Fruit fly (Drosophila melanogaster) whole organism, embryonic: Measurements from ENCODE around the gene MFS9.

Experiments
- Adf1 ChIP-seq: fragments of 200-800 bp; sonication (Bioruptor generic); IDR thresholded peaks from 2 replicates; pipeline ENCODE4 v1.3.6; 2022; ENCODE audit warnings: missing biosample characterization, missing genetic modification characterization
- Asciz ChIP-seq: fragments of 200-800 bp; sonication (Bioruptor generic); optimal IDR thresholded peaks from 2 replicates; lab custom pipeline; 2017; ENCODE audit warnings: missing biosample characterization, mild to moderate bottlenecking, missing genetic modification characterization, missing genetic modification reagents
- Bgb ChIP-seq: fragments of 200-800 bp; sonication (Bioruptor generic); IDR thresholded peaks from 2 replicates; pipeline ENCODE4 v1.3.6; 2022; ENCODE audit warnings: missing biosample characterization, missing genetic modification characterization; ENCODE audit not compliant: partially characterized antibody
- CG10267 ChIP-seq: fragments of 200-800 bp; sonication (Bioruptor generic); optimal IDR thresholded peaks from 2 replicates; lab custom pipeline; 2018; ENCODE audit warnings: missing biosample characterization, mild to moderate bottlenecking, missing genetic modification characterization, moderate library complexity
- CG12942 ChIP-seq: fragments of 200-800 bp; sonication (Bioruptor generic); optimal IDR thresholded peaks from 3 replicates; lab custom pipeline; 2016; ENCODE audit warnings: missing biosample characterization, missing genetic modification characterization
- CG14860 ChIP-seq: fragments of 200-800 bp; sonication (Bioruptor generic); IDR thresholded peaks from 3 replicates; pipeline ENCODE4 v1.3.6; 2022; ENCODE audit warnings: missing biosample characterization, missing genetic modification characterization; ENCODE audit not compliant: partially characterized antibody
- CG14965 ChIP-seq: fragments of 200-800 bp; sonication (Bioruptor generic); optimal IDR thresholded peaks from 2 replicates; lab custom pipeline; 2016; ENCODE audit warnings: missing biosample characterization, missing genetic modification characterization, borderline replicate concordance
- CG16863 ChIP-seq: fragments of 200-800 bp; sonication (Bioruptor generic); optimal IDR thresholded peaks from 3 replicates; lab custom pipeline; 2016; ENCODE audit warnings: missing biosample characterization, missing genetic modification characterization
- CG2199 ChIP-seq: fragments of 200-800 bp; sonication (Bioruptor generic); IDR thresholded peaks from 3 replicates; pipeline ENCODE4 v1.3.6; 2022; ENCODE audit warnings: missing biosample characterization, missing genetic modification characterization
- CG2678 ChIP-seq: fragments of 200-800 bp; sonication (Bioruptor generic); optimal IDR thresholded peaks from 3 replicates; lab custom pipeline; 2019; ENCODE audit warnings: missing biosample characterization, mild to moderate bottlenecking, missing genetic modification characterization, moderate library complexity
- CG30020 ChIP-seq: fragments of 200-800 bp; optimal IDR thresholded peaks from 2 replicates; lab custom pipeline; 2019; ENCODE audit warnings: missing biosample characterization, mild to moderate bottlenecking, missing genetic modification characterization, moderate library complexity
- CG4424 ChIP-seq: fragments of 200-800 bp; sonication (Bioruptor generic); optimal IDR thresholded peaks from 3 replicates; lab custom pipeline; 2016; ENCODE audit warnings: missing biosample characterization, missing genetic modification characterization
- CG7963 ChIP-seq: fragments of 200-800 bp; sonication (Bioruptor generic); IDR thresholded peaks from 3 replicates; pipeline ENCODE4 v1.3.6; 2022; ENCODE audit warnings: missing biosample characterization, missing genetic modification characterization; ENCODE audit not compliant: partially characterized antibody
- CG9817 ChIP-seq: fragments of 200-800 bp; sonication (Bioruptor generic); optimal IDR thresholded peaks from 2 replicates; lab custom pipeline; 2018; ENCODE audit warnings: missing biosample characterization, mild to moderate bottlenecking, missing genetic modification characterization, moderate library complexity
- Camta ChIP-seq: fragments of 200-800 bp; sonication (Bioruptor generic); optimal IDR thresholded peaks from 2 replicates; lab custom pipeline; 2016; ENCODE audit warnings: missing biosample characterization, missing genetic modification characterization
- CoRest ChIP-seq: fragments of 200-800 bp; sonication (Bioruptor generic); optimal IDR thresholded peaks from 3 replicates; lab custom pipeline; 2018; ENCODE audit warnings: missing biosample characterization, mild to moderate bottlenecking, missing genetic modification characterization, moderate library complexity
- CrebB ChIP-seq: fragments of 200-800 bp; sonication (Bioruptor generic); optimal IDR thresholded peaks from 3 replicates; lab custom pipeline; 2018; ENCODE audit warnings: missing biosample characterization, mild to moderate bottlenecking, missing genetic modification characterization
- Elba2 ChIP-seq: fragments of 200-800 bp; sonication (Bioruptor generic); optimal IDR thresholded peaks from 3 replicates; lab custom pipeline; 2016; ENCODE audit warnings: missing biosample characterization, missing genetic modification characterization
- Fer3 ChIP-seq: fragments of 200-800 bp; sonication (Bioruptor generic); optimal IDR thresholded peaks from 2 replicates; lab custom pipeline; 2018; ENCODE audit warnings: missing biosample characterization, mild to moderate bottlenecking, missing genetic modification characterization, moderate library complexity
- HmgD ChIP-seq: fragments of 200-800 bp; sonication (Bioruptor generic); optimal IDR thresholded peaks from 3 replicates; lab custom pipeline; 2016; ENCODE audit warnings: missing biosample characterization, missing genetic modification characterization
- Lim3 ChIP-seq: fragments of 200-800 bp; sonication (Bioruptor generic); IDR thresholded peaks from 2 replicates; pipeline ENCODE4 v1.3.6; 2022; ENCODE audit warnings: missing biosample characterization, missing genetic modification characterization
- Lpt ChIP-seq: fragments of >200 bp; optimal IDR thresholded peaks from 2 replicates; lab custom pipeline; 2018; ENCODE audit warnings: missing biosample characterization, missing genetic modification characterization
- MBD-R2 ChIP-seq: fragments of 200-800 bp; sonication (Bioruptor generic); IDR thresholded peaks from 2 replicates; pipeline ENCODE4 v1.3.6; 2022; ENCODE audit warnings: missing biosample characterization, missing genetic modification characterization
- NC2α ChIP-seq: fragments of 200-800 bp; sonication (Bioruptor generic); optimal IDR thresholded peaks from 2 replicates; lab custom pipeline; 2016; ENCODE audit warnings: missing biosample characterization, missing genetic modification characterization
- Oaz ChIP-seq: fragments of 200-800 bp; sonication (Bioruptor generic); IDR thresholded peaks from 2 replicates; pipeline ENCODE4 v1.3.6; 2022; ENCODE audit warnings: missing biosample characterization, missing genetic modification characterization
- Sin3A ChIP-seq: fragments of >200 bp; optimal IDR thresholded peaks from 2 replicates; lab custom pipeline; 2018
- Ssrp ChIP-seq: fragments of 200-800 bp; sonication (Bioruptor generic); optimal IDR thresholded peaks from 2 replicates; lab custom pipeline; 2018; ENCODE audit warnings: missing biosample characterization, mild to moderate bottlenecking, missing genetic modification characterization, moderate library complexity
- bigmax ChIP-seq: fragments of 200-800 bp; sonication (Bioruptor generic); optimal IDR thresholded peaks from 2 replicates; lab custom pipeline; 2018; ENCODE audit warnings: missing biosample characterization, mild to moderate bottlenecking, missing genetic modification characterization
- corto ChIP-seq: fragments of 200-800 bp; sonication (Bioruptor generic); optimal IDR thresholded peaks from 2 replicates; lab custom pipeline; 2016; ENCODE audit warnings: missing biosample characterization, mild to moderate bottlenecking, missing genetic modification characterization, moderate library complexity
- da ChIP-seq: fragments of 200-800 bp; sonication (Bioruptor generic); optimal IDR thresholded peaks from 2 replicates; lab custom pipeline; 2016; ENCODE audit warnings: missing biosample characterization, missing genetic modification characterization
- dati ChIP-seq: fragments of 200-800 bp; sonication (Bioruptor generic); IDR thresholded peaks from 2 replicates; pipeline ENCODE4 v1.3.6; 2022; ENCODE audit warnings: missing biosample characterization, missing genetic modification characterization
- dimm ChIP-seq: fragments of 200-800 bp; sonication (Bioruptor generic); IDR thresholded peaks from 2 replicates; pipeline ENCODE4 v1.3.6; 2022; ENCODE audit warnings: missing biosample characterization, missing genetic modification characterization
- fd96Cb ChIP-seq: fragments of 200-800 bp; sonication (Bioruptor generic); optimal IDR thresholded peaks from 2 replicates; lab custom pipeline; 2018; ENCODE audit warnings: missing biosample characterization, mild to moderate bottlenecking, missing genetic modification characterization, moderate library complexity
- grau ChIP-seq: fragments of 200-800 bp; optimal IDR thresholded peaks from 3 replicates; lab custom pipeline; 2019; ENCODE audit warnings: missing biosample characterization, mild to moderate bottlenecking, missing genetic modification characterization, moderate library complexity
- hbn ChIP-seq: fragments of 200-800 bp; sonication (Bioruptor generic); IDR thresholded peaks from 2 replicates; pipeline ENCODE4 v1.3.6; 2022; ENCODE audit warnings: missing biosample characterization, missing genetic modification characterization; ENCODE audit not compliant: partially characterized antibody
- kni ChIP-seq: fragments of 200-800 bp; sonication (Bioruptor generic); optimal IDR thresholded peaks from 3 replicates; lab custom pipeline; 2017; ENCODE audit warnings: mild to moderate bottlenecking, missing biosample characterization, missing genetic modification reagents, missing genetic modification characterization
- lab ChIP-seq: fragments of 200-800 bp; sonication (Bioruptor generic); optimal IDR thresholded peaks from 3 replicates; lab custom pipeline; 2017; ENCODE audit warnings: missing biosample characterization, missing genetic modification characterization, mild to moderate bottlenecking, moderate library complexity, missing genetic modification reagents
- luna ChIP-seq: fragments of 200-800 bp; sonication (Bioruptor generic); optimal IDR thresholded peaks from 2 replicates; lab custom pipeline; 2016; ENCODE audit warnings: missing biosample characterization, missing genetic modification characterization
- mld ChIP-seq: fragments of 200-800 bp; sonication (Bioruptor generic); IDR thresholded peaks from 3 replicates; pipeline ENCODE4 v1.3.6; 2022; ENCODE audit warnings: missing biosample characterization, missing genetic modification characterization; ENCODE audit not compliant: partially characterized antibody
- nom ChIP-seq: fragments of 200-800 bp; sonication (Bioruptor generic); optimal IDR thresholded peaks from 2 replicates; lab custom pipeline; 2017; ENCODE audit warnings: missing biosample characterization, missing genetic modification characterization, mild to moderate bottlenecking, moderate library complexity, missing genetic modification reagents
- oc ChIP-seq: fragments of 200-800 bp; sonication (Bioruptor generic); optimal IDR thresholded peaks from 2 replicates; lab custom pipeline; 2018; ENCODE audit warnings: missing biosample characterization, mild to moderate bottlenecking, missing genetic modification characterization, moderate library complexity
- pan ChIP-seq, 4 experiments: fragments of >200 bp in 3 of 4; fragments of 200-800 bp in 1 of 4; sonication (Bioruptor generic) in 1 of 4; optimal IDR thresholded peaks in 3 of 4; IDR thresholded peaks in 1 of 4; 2 replicates each; pipeline versions ENCODE4 v1.3.6 to Lab custom; 2017 to 2022; ENCODE audit warnings: missing biosample characterization in 2 of 4, missing genetic modification characterization in 2 of 4, mixed read lengths in 1 of 4
- row ChIP-seq: fragments of 200-800 bp; sonication (Bioruptor generic); IDR thresholded peaks from 3 replicates; pipeline ENCODE4 v1.3.6; 2022; ENCODE audit warnings: missing biosample characterization, missing genetic modification characterization
- salm ChIP-seq: fragments of 200-800 bp; sonication (Bioruptor generic); optimal IDR thresholded peaks from 2 replicates; lab custom pipeline; 2018; ENCODE audit warnings: missing biosample characterization, mild to moderate bottlenecking, missing genetic modification characterization
- sens-2 ChIP-seq: fragments of 200-800 bp; sonication (Bioruptor generic); IDR thresholded peaks from 2 replicates; pipeline ENCODE4 v1.3.6; 2022; ENCODE audit warnings: missing biosample characterization, missing genetic modification characterization
- tll ChIP-seq, 2 experiments: fragments of 200-800 bp in 1 of 2; fragments of >200 bp in 1 of 2; sonication (Bioruptor generic) in 1 of 2; optimal IDR thresholded peaks; 2 replicates each; lab custom pipeline; 2017 to 2019; ENCODE audit warnings: missing biosample characterization in 2 of 2, missing genetic modification characterization in 2 of 2, mild to moderate bottlenecking in 1 of 2, moderate library complexity in 1 of 2
- tna ChIP-seq: fragments of 200-800 bp; sonication (Bioruptor generic); IDR thresholded peaks from 2 replicates; pipeline ENCODE4 v1.3.6; 2022; ENCODE audit warnings: missing biosample characterization, missing genetic modification characterization; ENCODE audit not compliant: partially characterized antibody
- unc-4 ChIP-seq: fragments of 200-800 bp; sonication (Bioruptor generic); IDR thresholded peaks from 2 replicates; pipeline ENCODE4 v1.3.6; 2022; ENCODE audit warnings: missing biosample characterization, missing genetic modification characterization; ENCODE audit not compliant: partially characterized antibody
- yki ChIP-seq: fragments of >200 bp; optimal IDR thresholded peaks from 3 replicates; lab custom pipeline; 2018
- zf30C ChIP-seq: fragments of 200-800 bp; sonication (Bioruptor generic); optimal IDR thresholded peaks from 3 replicates; lab custom pipeline; 2018; ENCODE audit warnings: missing biosample characterization, mild to moderate bottlenecking, missing genetic modification characterization

MFS9 gene

DNA sequence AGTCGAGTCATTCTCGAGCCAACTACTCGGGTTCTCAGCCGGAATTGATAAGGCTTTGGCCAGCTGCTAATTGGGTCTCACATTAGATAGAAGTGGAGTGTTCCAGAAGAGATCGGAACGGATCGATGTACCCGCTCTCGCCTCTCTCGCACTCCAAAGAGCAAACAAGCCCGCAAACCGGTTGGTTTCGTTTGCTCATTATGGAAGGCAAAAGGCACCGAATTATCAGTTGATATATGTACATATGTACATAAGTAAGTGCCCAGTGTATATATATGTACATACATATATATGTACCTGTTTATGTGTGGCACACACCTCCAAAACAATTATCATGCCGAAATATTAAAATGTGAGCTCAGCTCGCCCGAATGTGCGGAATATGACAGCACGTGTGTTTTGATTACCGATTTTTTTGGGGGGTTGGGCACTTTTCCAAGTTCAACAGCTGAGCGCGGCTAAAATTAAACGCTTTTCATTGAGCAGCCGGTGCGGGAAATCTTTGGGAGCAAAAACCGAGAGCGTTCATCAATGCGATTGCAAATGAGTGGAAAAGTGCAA lies 43.5 kb upstream of the MFS9 start:
- no peak for TF ChIP-seq Camta (GFP tag; lab: Kevin White, UChicago)
- no peak for TF ChIP-seq CG9817 (tag; lab: Kevin White, UChicago)
- peak in 1 of 2 experiments; percentile 13 for TF ChIP-seq tll (GFP tag; optimal IDR thresholded peaks at IDR 0.05; lab: Kevin White, UChicago)
- peak; percentile 66 for TF ChIP-seq kni (GFP tag; lab: Kevin White, UChicago)
- no peak for TF ChIP-seq CG7963
- TF ChIP-seq Ssrp (tag; lab: Kevin White, UChicago): no peak
- TF ChIP-seq Asciz (GFP tag; lab: Kevin White, UChicago): peak; percentile 1
- no peak for TF ChIP-seq CoRest (tag; lab: Kevin White, UChicago)
- TF ChIP-seq CG4424 (GFP tag; lab: Kevin White, UChicago): no peak
- no peak for TF ChIP-seq NC2α
- no peak for TF ChIP-seq sens-2 (GFP tag; lab: Robert Waterston, UW)
- TF ChIP-seq corto (GFP tag; lab: Kevin White, UChicago): peak; percentile 50
- no peak for TF ChIP-seq Lim3 (GFP tag; lab: Robert Waterston, UW)
- no peak for TF ChIP-seq Bgb
- peak; percentile 60 for TF ChIP-seq CrebB (tag; lab: Kevin White, UChicago)
- no peak for TF ChIP-seq tna (GFP tag; lab: Robert Waterston, UW)
- no peak for TF ChIP-seq da
- no peak for TF ChIP-seq CG14965 (GFP tag; lab: Kevin White, UChicago)
- TF ChIP-seq dimm: no peak
- no peak for TF ChIP-seq MBD-R2 (GFP tag; lab: Robert Waterston, UW)
- TF ChIP-seq nom (GFP tag; lab: Kevin White, UChicago): no peak
- no peak for TF ChIP-seq Lpt (GFP tag; lab: Kevin White, UChicago)
- TF ChIP-seq luna: no peak
- TF ChIP-seq Oaz (GFP tag; lab: Robert Waterston, UW): no peak
- TF ChIP-seq unc-4: no peak
- TF ChIP-seq fd96Cb (tag; lab: Kevin White, UChicago): no peak
- no peak for TF ChIP-seq CG12942 (GFP tag; lab: Kevin White, UChicago)
- TF ChIP-seq CG14860 (GFP tag; lab: Robert Waterston, UW): no peak
- TF ChIP-seq Sin3A: no peak
- no peak for TF ChIP-seq lab (GFP tag; lab: Kevin White, UChicago)
- no peak for TF ChIP-seq grau (tag; lab: Kevin White, UChicago)
- no peak for TF ChIP-seq zf30C (GFP tag; lab: Kevin White, UChicago)
- TF ChIP-seq Fer3 (tag; lab: Kevin White, UChicago): no peak
- TF ChIP-seq salm (tag; lab: Kevin White, UChicago): peak; percentile 43
- no peak for TF ChIP-seq Adf1
- TF ChIP-seq CG2678: peak; percentile 10
- TF ChIP-seq dati (GFP tag; lab: Robert Waterston, UW): no peak
- TF ChIP-seq CG30020 (tag; lab: Kevin White, UChicago): no peak
- no peak for TF ChIP-seq CG16863 (GFP tag; lab: Kevin White, UChicago)
- TF ChIP-seq yki (lab: Kevin White, UChicago): no peak
- no peak for TF ChIP-seq bigmax
- TF ChIP-seq Elba2 (GFP tag; lab: Kevin White, UChicago): no peak
- TF ChIP-seq oc: no peak
- TF ChIP-seq row (GFP tag; lab: Robert Waterston, UW): no peak
- TF ChIP-seq mld (GFP tag; lab: Robert Waterston, UW): no peak
- no peak for TF ChIP-seq CG2199 (GFP tag; lab: Robert Waterston, UW)
- TF ChIP-seq pan (optimal IDR thresholded peaks at IDR 0.05; lab: Kevin White, UChicago): no peak
- no peak for TF ChIP-seq pan (GFP tag; optimal IDR thresholded peaks at IDR 0.05 in 1 of 2, IDR thresholded peaks at IDR 0.05 in 1 of 2)
- 0 out of 2 replicates have a peak, but pooled peaks have one; percentile 35 for TF ChIP-seq hbn (GFP tag; lab: Robert Waterston, UW)
- no peak for TF ChIP-seq HmgD
- no peak for TF ChIP-seq CG10267 (tag; lab: Kevin White, UChicago)
